Worm (Caenorhabditis elegans) whole organism, late embryonic: Measurements from ENCODE around the gene hsp-4.

Source experiments
- F13H6.1 ChIP-seq: sonication (generic microtip); optimal IDR thresholded peaks from 2 replicates; lab custom pipeline; 2016; ENCODE audit warnings: missing genetic modification characterization, missing compliant biosample characterization
- K02D7.2 ChIP-seq: sonication (generic microtip); optimal IDR thresholded peaks from 2 replicates; lab custom pipeline; 2017; ENCODE audit warnings: mild to moderate bottlenecking, missing genetic modification characterization, missing compliant biosample characterization
- K09A11.1 ChIP-seq: sonication (generic microtip); optimal IDR thresholded peaks from 2 replicates; lab custom pipeline; 2017; ENCODE audit warnings: antibody characterized with exemption, mild to moderate bottlenecking, missing genetic modification characterization, missing compliant biosample characterization; ENCODE audit not compliant: insufficient read depth
- T23F11.4 ChIP-seq: fragments of 200-800 bp; sonication (Bioruptor generic); optimal IDR thresholded peaks from 2 replicates; lab custom pipeline; 2018; ENCODE audit warnings: mild to moderate bottlenecking, missing genetic modification characterization, missing compliant biosample characterization
- Y22D7AL.16 ChIP-seq: sonication (generic microtip); optimal IDR thresholded peaks from 2 replicates; lab custom pipeline; 2016; ENCODE audit warnings: missing genetic modification characterization, missing compliant biosample characterization
- ahr-1 ChIP-seq: sonication (generic microtip); optimal IDR thresholded peaks from 2 replicates; lab custom pipeline; 2016; ENCODE audit warnings: missing genetic modification characterization, missing compliant biosample characterization
- ama-1 ChIP-seq: fragments of 150-350 bp; optimal IDR thresholded peaks from 2 replicates; lab custom pipeline; 2014
- ceh-18 ChIP-seq: sonication (generic microtip); optimal IDR thresholded peaks from 2 replicates; lab custom pipeline; 2016; ENCODE audit warnings: missing genetic modification characterization, missing compliant biosample characterization
- ceh-19 ChIP-seq: fragments of 200-800 bp; sonication (Bioruptor generic); optimal IDR thresholded peaks from 2 replicates; lab custom pipeline; 2018; ENCODE audit warnings: mild to moderate bottlenecking, missing genetic modification characterization, missing compliant biosample characterization
- ceh-22 ChIP-seq: sonication (generic microtip); optimal IDR thresholded peaks from 2 replicates; lab custom pipeline; 2017; ENCODE audit warnings: missing biosample characterization, missing genetic modification characterization
- ceh-24 ChIP-seq: sonication (generic microtip); optimal IDR thresholded peaks from 2 replicates; lab custom pipeline; 2016; ENCODE audit warnings: mild to moderate bottlenecking, missing genetic modification characterization, missing compliant biosample characterization
- ceh-31 ChIP-seq: sonication (generic microtip); optimal IDR thresholded peaks from 2 replicates; lab custom pipeline; 2016; ENCODE audit warnings: missing genetic modification characterization, missing compliant biosample characterization
- ceh-34 ChIP-seq: sonication (generic microtip); optimal IDR thresholded peaks from 2 replicates; lab custom pipeline; 2016; ENCODE audit warnings: mild to moderate bottlenecking, missing genetic modification characterization, missing compliant biosample characterization
- ceh-48 ChIP-seq: sonication (generic microtip); optimal IDR thresholded peaks from 2 replicates; lab custom pipeline; 2016; ENCODE audit warnings: missing genetic modification characterization, inconsistent platforms, missing compliant biosample characterization
- ceh-6 ChIP-seq: fragments of 200-800 bp; sonication (Bioruptor generic); optimal IDR thresholded peaks from 2 replicates; lab custom pipeline; 2018; ENCODE audit warnings: mild to moderate bottlenecking, missing genetic modification characterization, missing compliant biosample characterization
- ceh-9 ChIP-seq: sonication (generic microtip); optimal IDR thresholded peaks from 2 replicates; lab custom pipeline; 2016; ENCODE audit warnings: mild to moderate bottlenecking, missing genetic modification characterization, inconsistent platforms, missing compliant biosample characterization
- che-1 ChIP-seq: sonication (generic microtip); optimal IDR thresholded peaks from 2 replicates; lab custom pipeline; 2016; ENCODE audit warnings: mild to moderate bottlenecking, missing genetic modification characterization, missing compliant biosample characterization
- dmd-4 ChIP-seq: sonication (generic microtip); optimal IDR thresholded peaks from 2 replicates; lab custom pipeline; 2016; ENCODE audit warnings: borderline replicate concordance, missing genetic modification characterization, missing compliant biosample characterization
- elt-2 ChIP-seq: sonication (generic microtip); optimal IDR thresholded peaks from 2 replicates; lab custom pipeline; 2016; ENCODE audit warnings: missing genetic modification reagents, missing genetic modification characterization, missing compliant biosample characterization
- ets-4 ChIP-seq: sonication (generic microtip); optimal IDR thresholded peaks from 2 replicates; lab custom pipeline; 2016; ENCODE audit warnings: missing genetic modification characterization, missing compliant biosample characterization
- fax-1 ChIP-seq: sonication (generic microtip); optimal IDR thresholded peaks from 2 replicates; lab custom pipeline; 2016; ENCODE audit warnings: missing genotype, missing genetic modification characterization, missing compliant biosample characterization
- fkh-10 ChIP-seq: fragments of 150-350 bp; optimal IDR thresholded peaks from 2 replicates; lab custom pipeline; 2014; ENCODE audit warnings: missing biosample characterization, missing genetic modification reagents, missing genetic modification characterization
- hlh-30 ChIP-seq: sonication (generic microtip); optimal IDR thresholded peaks from 2 replicates; lab custom pipeline; 2017; ENCODE audit warnings: antibody characterized with exemption, missing genetic modification characterization, missing compliant biosample characterization; ENCODE audit not compliant: insufficient read depth
- hlh-8 ChIP-seq: sonication (generic microtip); optimal IDR thresholded peaks from 2 replicates; lab custom pipeline; 2016; ENCODE audit warnings: missing genotype, missing genetic modification characterization, missing compliant biosample characterization
- nfya-1 ChIP-seq: sonication (generic microtip); optimal IDR thresholded peaks from 2 replicates; lab custom pipeline; 2017; ENCODE audit warnings: missing genetic modification characterization, mild to moderate bottlenecking, missing compliant biosample characterization, antibody characterized with exemption, moderate library complexity
- nhr-232 ChIP-seq: sonication (generic microtip); optimal IDR thresholded peaks from 2 replicates; lab custom pipeline; 2016; ENCODE audit warnings: missing genetic modification characterization, missing compliant biosample characterization
- pax-1 ChIP-seq: fragments of 150-350 bp; optimal IDR thresholded peaks from 2 replicates; lab custom pipeline; 2014; ENCODE audit warnings: missing biosample characterization, missing genetic modification characterization
- pha-2 ChIP-seq: sonication (generic microtip); optimal IDR thresholded peaks from 2 replicates; lab custom pipeline; 2017; ENCODE audit warnings: mild to moderate bottlenecking, missing genetic modification characterization, missing compliant biosample characterization
- pqm-1 ChIP-seq: sonication (generic microtip); optimal IDR thresholded peaks from 2 replicates; lab custom pipeline; 2016; ENCODE audit warnings: missing genetic modification characterization, missing compliant biosample characterization
- pros-1 ChIP-seq: fragments of 150-350 bp; optimal IDR thresholded peaks from 2 replicates; lab custom pipeline; 2014; ENCODE audit warnings: missing biosample characterization, missing genetic modification reagents, missing genetic modification characterization
- rnt-1 ChIP-seq: sonication (generic microtip); optimal IDR thresholded peaks from 2 replicates; lab custom pipeline; 2016; ENCODE audit warnings: missing genetic modification characterization, missing compliant biosample characterization
- sox-4 ChIP-seq: sonication (generic microtip); optimal IDR thresholded peaks from 2 replicates; lab custom pipeline; 2017; ENCODE audit warnings: mild to moderate bottlenecking, missing genetic modification characterization, inconsistent platforms, missing compliant biosample characterization
- tbx-2 ChIP-seq: sonication (generic microtip); optimal IDR thresholded peaks from 2 replicates; lab custom pipeline; 2016; ENCODE audit warnings: missing genetic modification characterization, missing compliant biosample characterization
- ttx-3 ChIP-seq: sonication (generic microtip); optimal IDR thresholded peaks from 2 replicates; lab custom pipeline; 2016; ENCODE audit warnings: missing genetic modification reagents, missing genetic modification characterization, missing compliant biosample characterization
- unc-42 ChIP-seq: sonication (generic microtip); optimal IDR thresholded peaks from 2 replicates; lab custom pipeline; 2016; ENCODE audit warnings: missing genotype, missing genetic modification characterization, missing compliant biosample characterization
- unc-55 ChIP-seq: sonication (generic microtip); optimal IDR thresholded peaks from 2 replicates; lab custom pipeline; 2017; ENCODE audit warnings: missing biosample characterization, missing genetic modification reagents, missing genetic modification characterization
- unc-86 ChIP-seq: sonication (generic microtip); optimal IDR thresholded peaks from 2 replicates; lab custom pipeline; 2016; ENCODE audit warnings: missing genetic modification characterization, missing compliant biosample characterization

hsp-4 gene

ce11 chrII:7331224-7331623 is 21.2 kb downstream of the hsp-4 start, which contains the start of gene npax-1:
npax-1 (minus strand) TSS chrII:7331324.
- no peak for TF ChIP-seq sox-4
- no peak for TF ChIP-seq ttx-3 (tag; lab: Kevin White, UChicago)
- TF ChIP-seq hlh-30 (tag; lab: Kevin White, UChicago) = no peak
- TF ChIP-seq hlh-8 (tag; lab: Kevin White, UChicago) = no peak
- no peak for TF ChIP-seq rnt-1 (tag; lab: Kevin White, UChicago)
- TF ChIP-seq ceh-6 (GFP tag; lab: Kevin White, UChicago) = no peak
- no peak for TF ChIP-seq ceh-9 (tag; lab: Kevin White, UChicago)
- no peak for TF ChIP-seq ahr-1 (tag; lab: Kevin White, UChicago)
- no peak for TF ChIP-seq F13H6.1 (tag; lab: Kevin White, UChicago)
- TF ChIP-seq fax-1 = no peak
- TF ChIP-seq unc-55 (GFP tag; lab: Kevin White, UChicago) = no peak
- TF ChIP-seq che-1 (tag; lab: Kevin White, UChicago) = no peak
- TF ChIP-seq ceh-48 (tag; lab: Kevin White, UChicago) = no peak
- no peak for TF ChIP-seq pros-1

ce11 chrII:7326997-7327396 is 25.4 kb downstream of the hsp-4 start:
- TF ChIP-seq pha-2 (tag; lab: Kevin White, UChicago) = no peak
- TF ChIP-seq ceh-24 (tag; lab: Kevin White, UChicago) = no peak
- peak; percentile 63 for TF ChIP-seq ceh-31 (tag; lab: Kevin White, UChicago)
- TF ChIP-seq unc-86 (tag; lab: Kevin White, UChicago) = no peak
- TF ChIP-seq K09A11.1 (tag; lab: Kevin White, UChicago) = no peak
- TF ChIP-seq ceh-18 (tag; lab: Kevin White, UChicago) = peak; percentile 81
- TF ChIP-seq tbx-2 = peak; percentile 11
- TF ChIP-seq unc-55 (GFP tag; lab: Kevin White, UChicago) = peak; percentile 8
- TF ChIP-seq ceh-19 (GFP tag; lab: Kevin White, UChicago) = peak; percentile 30
- TF ChIP-seq unc-42 = peak; percentile 68
- peak; percentile 79 for TF ChIP-seq ceh-34 (tag; lab: Kevin White, UChicago)
- TF ChIP-seq ets-4 (tag; lab: Kevin White, UChicago) = no peak
- peak; percentile 25 for TF ChIP-seq nfya-1 (tag; lab: Kevin White, UChicago)
- peak; percentile 29 for TF ChIP-seq fkh-10 (GFP tag; lab: Kevin White, UChicago)

- no peak for TF ChIP-seq ahr-1 (tag; lab: Kevin White, UChicago)
- no peak for TF ChIP-seq unc-55 (GFP tag; lab: Kevin White, UChicago)
- peak; percentile 25 for TF ChIP-seq unc-42
Measured at ce11 chrII:7326199-7326598, 26.2 kb downstream of the hsp-4 start.

ce11 chrII:7325063-7325480 is 27.4 kb downstream of the hsp-4 start:
- TF ChIP-seq dmd-4 (tag; lab: Kevin White, UChicago) (no peak), nfya-1 (tag; lab: Kevin White, UChicago) (no peak), ceh-6 (GFP tag; lab: Kevin White, UChicago) (no peak), nhr-232 (tag; lab: Kevin White, UChicago) (no peak), T23F11.4 (no peak), ahr-1 (tag; lab: Kevin White, UChicago) (no peak)
- TF ChIP-seq, all 69 proteins: peak for 0

- TF ChIP-seq F13H6.1 (tag; lab: Kevin White, UChicago) (no peak), K02D7.2 (tag; lab: Kevin White, UChicago) (no peak), ceh-48 (tag; lab: Kevin White, UChicago) (no peak), elt-2 (no peak), che-1 (tag; lab: Kevin White, UChicago) (no peak), pqm-1 (no peak), ceh-22 (tag; lab: Kevin White, UChicago) (no peak), nfya-1 (tag; lab: Kevin White, UChicago) (no peak), fax-1 (no peak), Y22D7AL.16 (tag; lab: Kevin White, UChicago) (no peak), ama-1 (lab: Kevin White, UChicago) (no peak), T23F11.4 (no peak), pax-1 (no peak)
- TF ChIP-seq, all 69 proteins: peak for 0
Measured at ce11 chrII:7323925-7324324, 28.5 kb downstream of the hsp-4 start, which contains the start of gene F21D12.3. F21D12.3 (minus strand) TSS chrII:7324025.
